In genomic region chrX:13212138-13212481, dm6 we compare ENCODE assay signal across 3 fruit fly cellular contexts.
TF ChIP-seq lines count a peak whose summit lies in the region.

Gene REG (plus strand): TSS chrX:13212325.

- no peak for TF ChIP-seq CTCF in whole organism, embryonic (GFP tag; optimal IDR thresholded peaks at IDR 0.05; lab: Kevin White, UChicago)

TF ChIP-seq in whole organism, adult, 20 proteins besides CTCF, POLR2A, EP300 and RAD21:
- TF ChIP-seq Mnt (GFP tag; optimal IDR thresholded peaks at IDR 0.05; lab: Kevin White, UChicago) (peak; percentile 14), tj (GFP tag; optimal IDR thresholded peaks at IDR 0.05; lab: Kevin White, UChicago) (no peak), CG7045 (GFP tag; optimal IDR thresholded peaks at IDR 0.05; lab: Kevin White, UChicago) (no peak)

TF ChIP-seq in whole organism, embryonic, 481 proteins besides CTCF, POLR2A, EP300 and RAD21 (continues in another document):
- TF ChIP-seq scrt (GFP tag; optimal IDR thresholded peaks at IDR 0.05; lab: Kevin White, UChicago) (no peak), Deaf1 (tag; optimal IDR thresholded peaks at IDR 0.05; lab: Kevin White, UChicago) (no peak), bigmax (GFP tag; optimal IDR thresholded peaks at IDR 0.05; lab: Kevin White, UChicago) (no peak), CG18764 (GFP tag; optimal IDR thresholded peaks at IDR 0.05; lab: Kevin White, UChicago) (no peak), CG6791 (GFP tag; IDR thresholded peaks at IDR 0.05; lab: Robert Waterston, UW; ENCODE audit: partially characterized antibody) (peak; percentile 44; the same call in 1 of the 3 replicates), Dref (GFP tag; IDR thresholded peaks at IDR 0.05; lab: Robert Waterston, UW) (peak; percentile 62), CG17612 (GFP tag; IDR thresholded peaks at IDR 0.05; lab: Robert Waterston, UW) (no peak), crp (GFP tag; optimal IDR thresholded peaks at IDR 0.05; lab: Kevin White, UChicago) (no peak), amos (GFP tag; IDR thresholded peaks at IDR 0.05; lab: Robert Waterston, UW; ENCODE audit: partially characterized antibody) (peak; percentile 53; the same call in 1 of the 2 replicates), BEAF-32 (GFP tag; optimal IDR thresholded peaks at IDR 0.05; lab: Kevin White, UChicago) (peak; percentile 23), wor (GFP tag; IDR thresholded peaks at IDR 0.05; lab: Robert Waterston, UW) (no peak), HHEX (GFP tag; optimal IDR thresholded peaks at IDR 0.05; lab: Kevin White, UChicago) (no peak), eyg (GFP tag; optimal IDR thresholded peaks at IDR 0.05; lab: Kevin White, UChicago) (no peak), Dll (GFP tag; IDR thresholded peaks at IDR 0.05; lab: Robert Waterston, UW; ENCODE audit: partially characterized antibody) (0 out of 4 replicates have a peak, but pooled peaks have one; percentile 59), CG6654 (GFP tag; optimal IDR thresholded peaks at IDR 0.05; lab: Kevin White, UChicago) (no peak), sd (tag; optimal IDR thresholded peaks at IDR 0.05; lab: Kevin White, UChicago) (no peak), CG7987 (GFP tag; optimal IDR thresholded peaks at IDR 0.05; lab: Kevin White, UChicago) (no peak), Dp (GFP tag; optimal IDR thresholded peaks at IDR 0.05; lab: Kevin White, UChicago) (peak; percentile 34), CG7786 (GFP tag; optimal IDR thresholded peaks at IDR 0.05; lab: Kevin White, UChicago) (no peak), crol (GFP tag; IDR thresholded peaks at IDR 0.05; lab: Robert Waterston, UW) (no peak), D19B (GFP tag; optimal IDR thresholded peaks at IDR 0.05; lab: Kevin White, UChicago) (no peak), CG10274 (GFP tag; optimal IDR thresholded peaks at IDR 0.05; lab: Kevin White, UChicago) (no peak), seq (GFP tag; IDR thresholded peaks at IDR 0.05; lab: Robert Waterston, UW) (no peak), org-1 (GFP tag; optimal IDR thresholded peaks at IDR 0.05; lab: Kevin White, UChicago) (no peak), nerfin-2 (GFP tag; IDR thresholded peaks at IDR 0.05; lab: Robert Waterston, UW; ENCODE audit: partially characterized antibody) (0 out of 2 replicates have a peak, but pooled peaks have one; percentile 29), CG12299 (tag; optimal IDR thresholded peaks at IDR 0.05; lab: Kevin White, UChicago) (no peak), CG32532 (GFP tag; IDR thresholded peaks at IDR 0.05; lab: Robert Waterston, UW) (no peak), ranshi (GFP tag; IDR thresholded peaks at IDR 0.05; lab: Robert Waterston, UW) (no peak), Bgb (GFP tag; IDR thresholded peaks at IDR 0.05; lab: Robert Waterston, UW; ENCODE audit: partially characterized antibody) (peak; percentile 39), CG2120 (GFP tag; optimal IDR thresholded peaks at IDR 0.05; lab: Kevin White, UChicago) (no peak), CG2116 (GFP tag; optimal IDR thresholded peaks at IDR 0.05; lab: Kevin White, UChicago) (no peak), CG5245 (GFP tag; optimal IDR thresholded peaks at IDR 0.05; lab: Kevin White, UChicago) (no peak), CG10209 (GFP tag; optimal IDR thresholded peaks at IDR 0.05; lab: Kevin White, UChicago) (no peak), slbo (GFP tag; IDR thresholded peaks at IDR 0.05; lab: Robert Waterston, UW) (peak; percentile 7; the same call in 1 of the 2 replicates), mld (GFP tag; IDR thresholded peaks at IDR 0.05; lab: Robert Waterston, UW; ENCODE audit: partially characterized antibody) (0 out of 3 replicates have a peak, but pooled peaks have one; percentile 46), MBD-R2 (GFP tag; IDR thresholded peaks at IDR 0.05; lab: Robert Waterston, UW) (peak; percentile 49; the same call in 1 of the 2 replicates), Sry-δ (GFP tag; optimal IDR thresholded peaks at IDR 0.05; lab: Kevin White, UChicago) (peak; percentile 58), CG1233 (GFP tag; optimal IDR thresholded peaks at IDR 0.05; lab: Kevin White, UChicago) (no peak), H15 (GFP tag; IDR thresholded peaks at IDR 0.05; lab: Robert Waterston, UW) (no peak), vnd (GFP tag; IDR thresholded peaks at IDR 0.05; lab: Robert Waterston, UW; ENCODE audit: partially characterized antibody) (no peak), zfh2 (GFP tag; optimal IDR thresholded peaks at IDR 0.05; lab: Kevin White, UChicago) (no peak), gro (GFP tag; optimal IDR thresholded peaks at IDR 0.05; lab: Kevin White, UChicago) (no peak)

TF ChIP-seq in whole organism, prepupa, 60 proteins besides CTCF, POLR2A, EP300 and RAD21:
- TF ChIP-seq Eip78C (GFP tag; lab: Kevin White, UChicago), result peak; percentile 28
- TF ChIP-seq fd85E (GFP tag; optimal IDR thresholded peaks at IDR 0.05; lab: Kevin White, UChicago), result no peak
